Worm (Caenorhabditis elegans) whole organism, mixed stage, embryonic: Measurements from ENCODE around the gene T23B12.6.

ENCODE experiments used
- ceh-39 ChIP-seq: fragments of 150-350 bp; optimal IDR thresholded peaks from 2 replicates; lab custom pipeline; 2014; ENCODE audit warnings: missing biosample characterization, missing genetic modification characterization
- elt-1 ChIP-seq: sonication (generic microtip); optimal IDR thresholded peaks from 2 replicates; lab custom pipeline; 2017; ENCODE audit warnings: missing genetic modification characterization, mild to moderate bottlenecking, missing compliant biosample characterization, antibody characterized with exemption, moderate library complexity, borderline replicate concordance; ENCODE audit not compliant: insufficient read depth
- elt-3 ChIP-seq: fragments of 150-350 bp; optimal IDR thresholded peaks from 2 replicates; lab custom pipeline; 2014; ENCODE audit warnings: missing biosample characterization, missing genetic modification characterization
- lin-13 ChIP-seq: fragments of 150-350 bp; optimal IDR thresholded peaks from 2 replicates; lab custom pipeline; 2014; ENCODE audit warnings: missing biosample characterization, missing genetic modification characterization
- nhr-2 ChIP-seq: fragments of 150-350 bp; optimal IDR thresholded peaks from 2 replicates; lab custom pipeline; 2014; ENCODE audit warnings: missing biosample characterization, missing genetic modification characterization
- nhr-237 ChIP-seq: fragments of 150-350 bp; optimal IDR thresholded peaks from 2 replicates; lab custom pipeline; 2014; ENCODE audit warnings: missing biosample characterization, missing genetic modification characterization
- unc-39 ChIP-seq: fragments of 150-350 bp; optimal IDR thresholded peaks from 2 replicates; lab custom pipeline; 2014; ENCODE audit warnings: missing biosample characterization, missing genetic modification characterization
- ztf-11 ChIP-seq: fragments of 150-350 bp; optimal IDR thresholded peaks from 2 replicates; lab custom pipeline; 2014; ENCODE audit warnings: missing biosample characterization, missing genetic modification characterization

DNA sequence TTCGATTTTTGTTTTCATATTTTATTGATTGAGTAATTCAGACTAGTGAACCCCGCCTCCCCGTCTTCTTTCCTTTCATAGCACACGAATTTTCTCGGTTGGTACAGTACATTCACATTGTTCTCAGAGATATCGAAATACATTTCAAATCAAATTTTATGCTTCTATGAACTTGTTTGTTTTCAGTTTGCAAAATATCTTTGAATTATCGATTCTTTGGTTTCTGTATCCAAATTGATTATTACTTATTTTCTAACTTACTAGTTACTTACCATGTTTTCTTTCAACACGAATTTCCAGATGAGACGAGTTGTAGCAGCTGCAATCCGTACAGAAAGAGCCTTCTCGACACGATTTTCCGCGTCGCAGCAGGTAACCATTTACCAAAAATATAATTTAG lies 5.2 kb upstream of the T23B12.6 start, which contains the start of gene mrps-2:
- TF ChIP-seq ceh-39 (tag; lab: Kevin White, UChicago) (no peak), nhr-2 (tag; lab: Kevin White, UChicago) (no peak), ztf-11 (tag; lab: Kevin White, UChicago) (no peak), elt-3 (tag; lab: Kevin White, UChicago) (no peak), unc-39 (no peak), nhr-237 (no peak), lin-13 (tag; lab: Kevin White, UChicago) (no peak), elt-1 (tag; lab: Kevin White, UChicago) (no peak)
